Worm (Caenorhabditis elegans) whole organism, L1 larva: Measurements from ENCODE around the gene fbxa-196.

ENCODE experiments used
- elt-3 ChIP-seq, 6 experiments: fragments of 150-350 bp in 1 of 6; sonication (generic microtip); optimal IDR thresholded peaks; 2 replicates each; lab custom pipeline; 2017 to 2018; ENCODE audit warnings: missing biosample characterization in 6 of 6, missing genetic modification characterization in 6 of 6, inconsistent platforms in 1 of 6
- lir-3 ChIP-seq: sonication (generic microtip); optimal IDR thresholded peaks from 2 replicates; lab custom pipeline; 2016; ENCODE audit warnings: mild to moderate bottlenecking, missing genetic modification characterization, moderate library complexity, missing compliant biosample characterization; ENCODE audit not compliant: poor library complexity
- sptf-1 ChIP-seq: fragments of 150-350 bp; optimal IDR thresholded peaks from 2 replicates; lab custom pipeline; 2014; ENCODE audit warnings: missing biosample characterization, missing genetic modification characterization
- ztf-11 ChIP-seq, 2 experiments: sonication (generic microtip); optimal IDR thresholded peaks; 2 replicates each; lab custom pipeline; 2016 to 2017; ENCODE audit warnings: missing genetic modification characterization in 2 of 2, missing biosample characterization in 1 of 2, missing compliant biosample characterization in 1 of 2

DNA sequence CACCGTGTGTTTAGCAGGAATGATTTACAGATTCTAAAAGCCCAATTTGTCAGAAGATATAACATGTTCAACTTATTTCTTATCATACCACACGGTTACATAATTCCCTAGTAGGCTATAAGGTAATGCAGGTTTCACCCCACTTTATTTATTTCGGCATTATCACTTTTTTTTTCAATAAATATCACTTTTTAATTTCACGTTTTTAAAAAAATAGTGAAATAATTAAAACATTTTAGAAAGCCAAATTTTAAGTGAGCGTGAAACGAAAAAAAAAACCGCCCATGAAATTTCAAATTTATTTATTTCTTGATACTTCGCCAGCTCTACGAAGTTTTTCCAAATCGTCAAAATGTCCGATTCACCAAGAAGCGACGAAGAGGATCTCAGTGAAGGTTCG, at the start of gene fbxa-196:
- no peak for TF ChIP-seq lir-3
- TF ChIP-seq ztf-11 (tag; optimal IDR thresholded peaks at IDR 0.05; lab: Kevin White, UChicago): no peak
- TF ChIP-seq elt-3 (tag; optimal IDR thresholded peaks at IDR 0.05; lab: Kevin White, UChicago): no peak
- TF ChIP-seq sptf-1 (tag; lab: Kevin White, UChicago): no peak
